Fruit fly (Drosophila melanogaster) whole organism, pupa: Measurements from ENCODE around the gene CG31176.

Experiments
- CG10348 ChIP-seq: fragments of 200-800 bp; sonication (Bioruptor generic); IDR thresholded peaks from 2 replicates; pipeline ENCODE4 v1.3.6; 2022; ENCODE audit warnings: missing biosample characterization, missing genetic modification characterization
- CG12605 ChIP-seq: fragments of 200-800 bp; sonication (Bioruptor generic); IDR thresholded peaks from 2 replicates; pipeline ENCODE4 v1.3.6; 2022; ENCODE audit warnings: missing biosample characterization, missing genetic modification characterization
- CG13204 ChIP-seq: fragments of 200-800 bp; sonication (Bioruptor generic); optimal IDR thresholded peaks from 2 replicates; lab custom pipeline; 2018; ENCODE audit warnings: missing biosample characterization, mild to moderate bottlenecking, missing genetic modification characterization, moderate library complexity
- CG14655 ChIP-seq: fragments of 200-800 bp; sonication (Bioruptor generic); optimal IDR thresholded peaks from 3 replicates; lab custom pipeline; 2017; ENCODE audit warnings: mild to moderate bottlenecking, missing biosample characterization, missing genetic modification reagents, missing genetic modification characterization
- CG15710 ChIP-seq: fragments of 200-800 bp; sonication (Bioruptor generic); optimal IDR thresholded peaks from 2 replicates; lab custom pipeline; 2018; ENCODE audit warnings: missing biosample characterization, mild to moderate bottlenecking, missing genetic modification characterization, moderate library complexity
- CG17806 ChIP-seq: fragments of 200-800 bp; sonication (Bioruptor generic); optimal IDR thresholded peaks from 2 replicates; lab custom pipeline; 2018; ENCODE audit warnings: missing biosample characterization, mild to moderate bottlenecking, missing genetic modification characterization, moderate library complexity
- CG32121 ChIP-seq: fragments of 200-800 bp; sonication (Bioruptor generic); IDR thresholded peaks from 2 replicates; pipeline ENCODE4 v1.3.6; 2022; ENCODE audit warnings: missing biosample characterization, missing genetic modification characterization
- CG34367 ChIP-seq: fragments of 200-800 bp; sonication (Bioruptor generic); optimal IDR thresholded peaks from 2 replicates; lab custom pipeline; 2018; ENCODE audit warnings: missing biosample characterization, mild to moderate bottlenecking, missing genetic modification characterization
- CG4496 ChIP-seq: fragments of 200-800 bp; sonication (Bioruptor generic); IDR thresholded peaks from 3 replicates; pipeline ENCODE4 v1.3.6; 2022; ENCODE audit warnings: missing biosample characterization, missing genetic modification characterization
- CG8159 ChIP-seq: fragments of 200-800 bp; sonication (Bioruptor generic); optimal IDR thresholded peaks from 3 replicates; lab custom pipeline; 2018; ENCODE audit warnings: missing biosample characterization, mild to moderate bottlenecking, missing genetic modification characterization, moderate library complexity
- CG8301 ChIP-seq: fragments of 200-800 bp; sonication (Bioruptor generic); optimal IDR thresholded peaks from 2 replicates; lab custom pipeline; 2018; ENCODE audit warnings: missing biosample characterization, mild to moderate bottlenecking, missing genetic modification characterization
- CG9948 ChIP-seq: fragments of 200-800 bp; sonication (Bioruptor generic); optimal IDR thresholded peaks from 2 replicates; lab custom pipeline; 2018; ENCODE audit warnings: missing biosample characterization, mild to moderate bottlenecking, missing genetic modification characterization, moderate library complexity
- D1 ChIP-seq: fragments of 200-800 bp; sonication (Bioruptor generic); optimal IDR thresholded peaks from 2 replicates; lab custom pipeline; 2018; ENCODE audit warnings: missing biosample characterization, mild to moderate bottlenecking, missing genetic modification characterization, moderate library complexity
- EcR ChIP-seq: fragments of 200-800 bp; sonication (Bioruptor generic); optimal IDR thresholded peaks from 3 replicates; lab custom pipeline; 2019; ENCODE audit warnings: missing biosample characterization, missing genetic modification characterization, mild to moderate bottlenecking, moderate library complexity, missing genetic modification reagents
- Ets98B ChIP-seq: fragments of 200-800 bp; sonication (Bioruptor generic); IDR thresholded peaks from 2 replicates; pipeline ENCODE4 v1.3.6; 2022; ENCODE audit warnings: missing biosample characterization, missing genetic modification characterization
- Pif1A ChIP-seq: fragments of 200-800 bp; sonication (Bioruptor generic); optimal IDR thresholded peaks from 3 replicates; lab custom pipeline; 2016; ENCODE audit warnings: missing biosample characterization, missing genetic modification characterization
- Pif1B ChIP-seq: fragments of 200-800 bp; sonication (Bioruptor generic); optimal IDR thresholded peaks from 3 replicates; lab custom pipeline; 2016; ENCODE audit warnings: missing biosample characterization, missing genetic modification characterization
- Snoo ChIP-seq: fragments of 200-800 bp; sonication (Bioruptor generic); optimal IDR thresholded peaks from 3 replicates; lab custom pipeline; 2017; ENCODE audit warnings: missing biosample characterization, mild to moderate bottlenecking, missing genetic modification characterization, inconsistent platforms
- fd96Ca ChIP-seq: fragments of 200-800 bp; sonication (Bioruptor generic); IDR thresholded peaks from 3 replicates; pipeline ENCODE4 v1.3.6; 2022; ENCODE audit warnings: missing biosample characterization, missing genetic modification characterization
- gl ChIP-seq: fragments of 200-800 bp; sonication (Bioruptor generic); optimal IDR thresholded peaks from 2 replicates; lab custom pipeline; 2018; ENCODE audit warnings: missing biosample characterization, mild to moderate bottlenecking, missing genetic modification characterization
- rn ChIP-seq: fragments of 200-800 bp; sonication (Bioruptor generic); IDR thresholded peaks from 2 replicates; pipeline ENCODE4 v1.3.6; 2022; ENCODE audit warnings: missing biosample characterization, missing genetic modification characterization

The CG31176 gene

DNA sequence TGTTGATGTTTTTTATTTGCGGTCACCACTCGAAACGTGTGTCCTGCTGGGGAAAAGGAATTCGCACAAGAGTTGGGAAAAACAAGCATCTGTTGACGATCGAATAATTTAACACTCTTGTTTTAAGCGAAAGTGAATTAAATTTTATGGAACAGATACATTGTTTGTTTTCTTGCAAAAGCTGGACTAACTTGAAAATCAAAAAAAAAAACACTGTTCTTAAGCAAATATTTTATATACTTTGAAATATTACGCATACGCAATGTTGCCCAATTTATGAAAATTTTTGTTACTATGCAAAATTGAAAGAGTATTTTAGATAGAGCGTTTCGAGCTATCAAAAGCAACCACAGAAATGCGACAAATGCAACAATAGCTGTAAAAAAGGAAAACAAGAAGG, 71.0 kb downstream of the CG31176 start:
- TF ChIP-seq CG13204 (GFP tag; lab: Kevin White, UChicago) (no peak), rn (GFP tag; lab: Robert Waterston, UW) (no peak), Ets98B (GFP tag; lab: Robert Waterston, UW) (no peak), CG9948 (peak; percentile 48), gl (tag; lab: Kevin White, UChicago) (no peak), CG8159 (peak; percentile 71), CG12605 (GFP tag; lab: Robert Waterston, UW) (no peak), EcR (GFP tag; lab: Kevin White, UChicago) (no peak), CG34367 (tag; lab: Kevin White, UChicago) (peak; percentile 56), D1 (tag; lab: Kevin White, UChicago) (peak; percentile 11), Snoo (tag; lab: Kevin White, UChicago) (peak; percentile 25), fd96Ca (GFP tag; lab: Robert Waterston, UW) (no peak), CG8301 (tag; lab: Kevin White, UChicago) (no peak), Pif1B (GFP tag; lab: Kevin White, UChicago) (peak; percentile 34), CG10348 (GFP tag; lab: Robert Waterston, UW) (no peak), Pif1A (peak; percentile 25), CG17806 (peak; percentile 50), CG15710 (tag; lab: Kevin White, UChicago) (peak; percentile 57), CG14655 (GFP tag; lab: Kevin White, UChicago) (peak; percentile 16), CG4496 (GFP tag; lab: Robert Waterston, UW) (no peak), CG32121 (GFP tag; lab: Robert Waterston, UW) (no peak)
- TF ChIP-seq, all 21 proteins: peak for 10

DNA sequence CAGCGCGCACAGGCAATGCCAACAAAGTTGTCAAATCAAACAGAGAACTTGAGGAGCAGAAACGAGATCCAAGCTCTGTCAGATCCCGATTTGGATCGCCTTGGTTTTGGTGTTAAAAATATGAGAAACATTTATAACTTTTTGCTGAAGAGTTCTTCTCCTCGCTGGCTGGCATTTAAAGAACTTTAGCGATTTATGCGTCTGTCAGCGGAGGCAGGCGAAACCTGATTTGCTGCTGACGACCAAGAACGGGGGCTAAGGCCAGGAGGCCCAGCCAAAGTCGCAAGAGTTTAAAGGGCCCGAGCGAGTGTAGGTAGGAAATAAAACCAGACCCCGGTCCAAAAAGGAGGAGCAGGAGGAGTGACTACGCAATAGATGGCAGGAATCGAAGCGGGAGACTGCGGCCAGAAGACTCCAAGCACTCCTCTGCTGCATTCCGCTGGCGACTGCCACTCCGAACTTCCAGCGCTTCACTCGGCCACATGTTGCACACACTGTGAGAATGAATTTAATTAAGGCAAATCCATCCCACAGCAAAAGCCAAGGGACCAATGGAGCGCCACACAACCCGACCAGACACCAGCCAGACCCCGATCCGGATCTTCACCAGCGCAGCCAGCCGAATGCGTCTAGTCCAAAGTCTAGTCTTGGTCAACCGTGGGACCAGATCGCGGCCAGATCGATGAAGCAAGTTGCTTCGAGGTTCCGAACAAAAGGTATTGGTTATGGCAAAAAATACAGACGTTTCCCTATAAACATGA, 73.4 kb downstream of the CG31176 start:
- TF ChIP-seq CG4496 (GFP tag; lab: Robert Waterston, UW) (0 out of 3 replicates have a peak, but pooled peaks have one; percentile 42), CG13204 (GFP tag; lab: Kevin White, UChicago) (peak; percentile 54), gl (tag; lab: Kevin White, UChicago) (peak; percentile 40), rn (GFP tag; lab: Robert Waterston, UW) (no peak), EcR (GFP tag; lab: Kevin White, UChicago) (peak; percentile 33), CG15710 (tag; lab: Kevin White, UChicago) (no peak), CG12605 (GFP tag; lab: Robert Waterston, UW) (no peak)
- TF ChIP-seq, all 21 proteins: peak for 4

DNA sequence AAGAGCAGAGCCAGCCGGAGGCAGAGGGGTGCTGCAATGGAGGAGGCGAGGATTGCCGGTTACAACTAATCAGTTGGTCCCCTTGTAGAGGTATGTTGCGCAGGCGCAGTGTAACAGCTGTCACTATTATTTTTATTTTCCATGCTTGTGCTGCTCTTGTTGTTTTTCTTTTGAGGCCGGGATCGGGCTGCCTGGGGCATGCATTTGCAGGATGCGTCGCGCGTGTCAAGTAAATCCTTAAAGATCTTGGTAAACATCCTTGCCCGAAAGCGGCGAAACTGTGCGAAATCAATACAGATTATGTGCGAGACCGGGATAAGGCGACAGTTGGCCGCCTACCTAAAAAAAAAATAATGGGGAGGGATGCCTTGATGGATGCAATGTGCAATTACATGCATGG, 75.2 kb downstream of the CG31176 start:
- peak; percentile 8 for TF ChIP-seq CG13204 (GFP tag; lab: Kevin White, UChicago)
- no peak for TF ChIP-seq CG8159
- TF ChIP-seq rn (GFP tag; lab: Robert Waterston, UW) = no peak
- no peak for TF ChIP-seq CG17806
- TF ChIP-seq, all 21 proteins: peak for 1

DNA sequence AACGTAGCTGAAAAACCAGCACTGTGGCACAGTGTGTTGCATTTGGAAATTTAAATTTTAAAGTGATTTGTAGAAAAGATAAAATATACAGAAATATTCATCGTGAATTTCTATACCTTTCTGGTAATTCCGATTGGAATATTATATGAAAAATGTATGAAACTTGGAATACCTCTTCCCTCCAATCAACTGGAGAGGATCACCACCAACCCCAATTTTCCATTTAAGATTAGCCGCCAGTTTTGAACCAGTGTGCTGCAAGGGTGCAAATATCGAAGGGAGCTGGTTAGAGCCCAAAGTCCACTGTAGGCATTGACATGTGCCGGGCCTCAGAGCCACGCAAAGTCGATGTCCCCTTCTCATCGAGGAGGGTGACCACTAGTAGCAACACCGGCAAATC, 76.3 kb downstream of the CG31176 start:
- TF ChIP-seq CG9948 (peak; percentile 51), CG8301 (tag; lab: Kevin White, UChicago) (peak; percentile 22), Ets98B (GFP tag; lab: Robert Waterston, UW) (no peak), CG4496 (GFP tag; lab: Robert Waterston, UW) (no peak), CG15710 (tag; lab: Kevin White, UChicago) (peak; percentile 39), rn (GFP tag; lab: Robert Waterston, UW) (no peak), fd96Ca (GFP tag; lab: Robert Waterston, UW) (no peak), CG32121 (GFP tag; lab: Robert Waterston, UW) (no peak), D1 (tag; lab: Kevin White, UChicago) (no peak), CG12605 (GFP tag; lab: Robert Waterston, UW) (no peak), CG10348 (GFP tag; lab: Robert Waterston, UW) (no peak), Snoo (tag; lab: Kevin White, UChicago) (peak; percentile 3), CG8159 (peak; percentile 29), gl (tag; lab: Kevin White, UChicago) (peak; percentile 7), Pif1B (GFP tag; lab: Kevin White, UChicago) (no peak), CG17806 (peak; percentile 45), CG14655 (GFP tag; lab: Kevin White, UChicago) (peak; percentile 53), EcR (GFP tag; lab: Kevin White, UChicago) (no peak), Pif1A (peak; percentile 43), CG34367 (tag; lab: Kevin White, UChicago) (peak; percentile 16), CG13204 (GFP tag; lab: Kevin White, UChicago) (no peak)
- TF ChIP-seq, all 21 proteins: peak for 10

DNA sequence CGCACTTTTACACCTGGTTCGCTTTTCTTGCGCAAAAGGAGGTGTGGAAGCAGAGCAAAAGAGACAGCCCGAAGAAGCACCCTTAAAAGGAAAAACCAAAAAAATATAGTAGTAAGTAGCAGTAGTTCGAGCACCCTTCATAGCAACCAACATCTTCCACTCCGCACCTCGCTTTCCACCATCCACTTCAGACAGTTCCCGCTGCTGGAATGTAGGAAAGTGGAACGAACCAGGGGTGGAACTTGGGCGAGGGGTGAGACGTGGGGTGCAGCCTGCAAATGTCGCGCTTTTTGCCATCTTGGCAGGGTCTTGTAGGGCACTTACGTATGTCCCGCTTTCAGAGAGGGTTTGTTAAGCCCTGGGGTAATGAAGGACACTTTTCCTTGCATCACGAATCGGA, 77.2 kb downstream of the CG31176 start:
- TF ChIP-seq CG8301 (tag; lab: Kevin White, UChicago) = no peak
- TF ChIP-seq EcR (GFP tag; lab: Kevin White, UChicago) = no peak
- no peak for TF ChIP-seq CG14655 (GFP tag; lab: Kevin White, UChicago)
- no peak for TF ChIP-seq CG9948
- no peak for TF ChIP-seq D1 (tag; lab: Kevin White, UChicago)
- no peak for TF ChIP-seq CG10348 (GFP tag; lab: Robert Waterston, UW)
- no peak for TF ChIP-seq CG34367 (tag; lab: Kevin White, UChicago)
- TF ChIP-seq fd96Ca (GFP tag; lab: Robert Waterston, UW) = no peak
- TF ChIP-seq CG32121 (GFP tag; lab: Robert Waterston, UW) = no peak
- TF ChIP-seq CG13204 (GFP tag; lab: Kevin White, UChicago) = no peak
- TF ChIP-seq gl (tag; lab: Kevin White, UChicago) = no peak
- no peak for TF ChIP-seq rn (GFP tag; lab: Robert Waterston, UW)
- TF ChIP-seq CG15710 (tag; lab: Kevin White, UChicago) = no peak
- no peak for TF ChIP-seq Pif1A
- TF ChIP-seq CG17806 = no peak
- TF ChIP-seq Snoo (tag; lab: Kevin White, UChicago) = no peak
